Fruit fly (Drosophila melanogaster) whole organism, embryonic: Measurements from ENCODE around the gene Sec10.

Source experiments
- Aef1 ChIP-seq: fragments of 200-800 bp; sonication (Bioruptor generic); IDR thresholded peaks from 3 replicates; pipeline ENCODE4 v1.3.6; 2022; ENCODE audit warnings: missing biosample characterization, missing genetic modification characterization
- Atf-2 ChIP-seq: fragments of 200-800 bp; sonication (Bioruptor generic); optimal IDR thresholded peaks from 2 replicates; lab custom pipeline; 2016; ENCODE audit warnings: missing biosample characterization, missing genetic modification characterization
- CG12104 ChIP-seq: fragments of 200-800 bp; sonication (Bioruptor generic); optimal IDR thresholded peaks from 3 replicates; lab custom pipeline; 2016; ENCODE audit warnings: missing biosample characterization, missing genetic modification characterization
- CG12769 ChIP-seq: fragments of 200-800 bp; sonication (Bioruptor generic); optimal IDR thresholded peaks from 2 replicates; lab custom pipeline; 2019; ENCODE audit warnings: missing biosample characterization, mild to moderate bottlenecking, missing genetic modification characterization, moderate library complexity
- CG14014 ChIP-seq: fragments of 200-800 bp; sonication (Bioruptor generic); IDR thresholded peaks from 2 replicates; pipeline ENCODE4 v1.3.6; 2022; ENCODE audit warnings: missing biosample characterization, missing genetic modification characterization
- CG15073 ChIP-seq: fragments of 200-800 bp; sonication (Bioruptor generic); optimal IDR thresholded peaks from 2 replicates; lab custom pipeline; 2016; ENCODE audit warnings: missing biosample characterization, missing genetic modification characterization
- CG16779 ChIP-seq: fragments of 200-800 bp; sonication (Bioruptor generic); IDR thresholded peaks from 2 replicates; pipeline ENCODE4 v1.3.6; 2022; ENCODE audit warnings: missing biosample characterization, missing genetic modification characterization
- CG16813 ChIP-seq: fragments of 200-800 bp; sonication (Bioruptor generic); IDR thresholded peaks from 3 replicates; pipeline ENCODE4 v1.3.6; 2022; ENCODE audit warnings: missing biosample characterization, missing genetic modification characterization; ENCODE audit not compliant: partially characterized antibody
- CG30020 ChIP-seq: fragments of 200-800 bp; optimal IDR thresholded peaks from 2 replicates; lab custom pipeline; 2019; ENCODE audit warnings: missing biosample characterization, mild to moderate bottlenecking, missing genetic modification characterization, moderate library complexity
- CG30403 ChIP-seq: fragments of 200-800 bp; sonication (Bioruptor generic); optimal IDR thresholded peaks from 3 replicates; lab custom pipeline; 2016; ENCODE audit warnings: missing biosample characterization, missing genetic modification characterization
- CG30431 ChIP-seq: fragments of 200-800 bp; sonication (Bioruptor generic); optimal IDR thresholded peaks from 2 replicates; lab custom pipeline; 2017; ENCODE audit warnings: missing biosample characterization, missing genetic modification characterization
- CG32772 ChIP-seq: fragments of 200-800 bp; sonication (Bioruptor generic); IDR thresholded peaks from 2 replicates; pipeline ENCODE4 v1.3.6; 2022; ENCODE audit warnings: missing biosample characterization, missing genetic modification characterization
- CG3838 ChIP-seq: fragments of 200-800 bp; sonication (Bioruptor generic); optimal IDR thresholded peaks from 3 replicates; lab custom pipeline; 2016; ENCODE audit warnings: missing biosample characterization, missing genetic modification characterization
- CG5245 ChIP-seq: fragments of 200-800 bp; sonication (Bioruptor generic); optimal IDR thresholded peaks from 3 replicates; lab custom pipeline; 2016; ENCODE audit warnings: missing biosample characterization, missing genetic modification characterization
- CG6175 ChIP-seq: fragments of 200-800 bp; sonication (Bioruptor generic); IDR thresholded peaks from 3 replicates; pipeline ENCODE4 v1.3.6; 2022; ENCODE audit warnings: missing biosample characterization, missing genetic modification characterization
- CG6689 ChIP-seq: fragments of 200-800 bp; sonication (Bioruptor generic); IDR thresholded peaks from 2 replicates; pipeline ENCODE4 v1.3.6; 2022; ENCODE audit warnings: missing biosample characterization, missing genetic modification characterization
- CG7987 ChIP-seq: fragments of 200-800 bp; sonication (Bioruptor generic); optimal IDR thresholded peaks from 2 replicates; lab custom pipeline; 2018; ENCODE audit warnings: missing biosample characterization, mild to moderate bottlenecking, missing genetic modification characterization, moderate library complexity
- CkIIα-i1 ChIP-seq: fragments of 200-800 bp; sonication (Bioruptor generic); IDR thresholded peaks from 2 replicates; pipeline ENCODE4 v1.3.6; 2022; ENCODE audit warnings: missing biosample characterization, missing genetic modification characterization
- D ChIP-seq, 2 experiments: fragments of 200-800 bp in 1 of 2; fragments of >200 bp in 1 of 2; sonication (Bioruptor generic) in 1 of 2; optimal IDR thresholded peaks; 2 replicates in 1 of 2; 3 replicates in 1 of 2; lab custom pipeline; 2017; ENCODE audit warnings: mild to moderate bottlenecking in 1 of 2, missing biosample characterization in 1 of 2, missing genetic modification characterization in 1 of 2, missing genetic modification reagents in 1 of 2
- D19A ChIP-seq: fragments of 200-800 bp; optimal IDR thresholded peaks from 3 replicates; lab custom pipeline; 2019; ENCODE audit warnings: missing biosample characterization, mild to moderate bottlenecking, missing genetic modification characterization, moderate library complexity
- Dip3 ChIP-seq: fragments of 200-800 bp; sonication (Bioruptor generic); optimal IDR thresholded peaks from 3 replicates; lab custom pipeline; 2016; ENCODE audit warnings: missing biosample characterization, missing genetic modification characterization
- Drgx ChIP-seq: fragments of 200-800 bp; sonication (Bioruptor generic); IDR thresholded peaks from 2 replicates; pipeline ENCODE4 v1.3.6; 2022; ENCODE audit warnings: missing biosample characterization, missing genetic modification characterization
- E2f1 ChIP-seq: fragments of 200-800 bp; sonication (Bioruptor generic); IDR thresholded peaks from 2 replicates; pipeline ENCODE4 v1.3.6; 2022; ENCODE audit warnings: missing biosample characterization, missing genetic modification characterization
- Ets97D ChIP-seq: fragments of 200-800 bp; sonication (Bioruptor generic); optimal IDR thresholded peaks from 3 replicates; lab custom pipeline; 2016; ENCODE audit warnings: missing biosample characterization, missing genetic modification characterization
- Gug ChIP-seq: fragments of 200-800 bp; sonication (Bioruptor generic); IDR thresholded peaks from 4 replicates; pipeline ENCODE4 v1.3.6; 2022; ENCODE audit warnings: missing biosample characterization, missing genetic modification characterization
- HLH4C ChIP-seq: fragments of 200-800 bp; sonication (Bioruptor generic); IDR thresholded peaks from 3 replicates; pipeline ENCODE4 v1.3.6; 2022; ENCODE audit warnings: missing biosample characterization, missing genetic modification characterization; ENCODE audit not compliant: partially characterized antibody
- MESR4 ChIP-seq: fragments of 200-800 bp; sonication (Bioruptor generic); optimal IDR thresholded peaks from 2 replicates; lab custom pipeline; 2018; ENCODE audit warnings: missing biosample characterization, mild to moderate bottlenecking, missing genetic modification characterization, moderate library complexity
- Optix ChIP-seq: fragments of 200-800 bp; sonication (Bioruptor generic); IDR thresholded peaks from 3 replicates; pipeline ENCODE4 v1.3.6; 2022; ENCODE audit warnings: missing biosample characterization, missing genetic modification characterization
- PHDP ChIP-seq: fragments of 200-800 bp; sonication (Bioruptor generic); optimal IDR thresholded peaks from 3 replicates; lab custom pipeline; 2018; ENCODE audit warnings: missing biosample characterization, mild to moderate bottlenecking, missing genetic modification characterization, moderate library complexity
- Scr ChIP-seq: fragments of 200-800 bp; sonication (Bioruptor generic); IDR thresholded peaks from 2 replicates; pipeline ENCODE4 v1.3.6; 2022; ENCODE audit warnings: missing biosample characterization, missing genetic modification characterization; ENCODE audit not compliant: partially characterized antibody
- Xbp1 ChIP-seq: fragments of 200-800 bp; sonication (Bioruptor generic); optimal IDR thresholded peaks from 3 replicates; lab custom pipeline; 2016; ENCODE audit warnings: missing biosample characterization, mild to moderate bottlenecking, missing genetic modification characterization
- br ChIP-seq: fragments of >200 bp; optimal IDR thresholded peaks from 2 replicates; lab custom pipeline; 2017
- crc ChIP-seq: fragments of 200-800 bp; sonication (Bioruptor generic); optimal IDR thresholded peaks from 2 replicates; lab custom pipeline; 2016; ENCODE audit warnings: missing biosample characterization, missing genetic modification characterization
- dimm ChIP-seq: fragments of 200-800 bp; sonication (Bioruptor generic); IDR thresholded peaks from 2 replicates; pipeline ENCODE4 v1.3.6; 2022; ENCODE audit warnings: missing biosample characterization, missing genetic modification characterization
- exex ChIP-seq: fragments of 200-800 bp; sonication (Bioruptor generic); optimal IDR thresholded peaks from 4 replicates; lab custom pipeline; 2018; ENCODE audit warnings: missing biosample characterization, mild to moderate bottlenecking, missing genetic modification characterization, moderate library complexity
- fu2 ChIP-seq: fragments of 200-800 bp; sonication (Bioruptor generic); optimal IDR thresholded peaks from 2 replicates; lab custom pipeline; 2016; ENCODE audit warnings: missing biosample characterization, missing genetic modification characterization
- gce ChIP-seq: fragments of 200-800 bp; sonication (Bioruptor generic); IDR thresholded peaks from 3 replicates; pipeline ENCODE4 v1.3.6; 2022; ENCODE audit warnings: missing biosample characterization, missing genetic modification characterization
- gro ChIP-seq: fragments of 200-800 bp; sonication (Bioruptor generic); optimal IDR thresholded peaks from 2 replicates; lab custom pipeline; 2016; ENCODE audit warnings: missing biosample characterization, missing genetic modification characterization
- ind ChIP-seq: fragments of 200-800 bp; sonication (Bioruptor generic); optimal IDR thresholded peaks from 3 replicates; lab custom pipeline; 2016; ENCODE audit warnings: missing biosample characterization, missing genetic modification characterization
- jing ChIP-seq: fragments of 200-800 bp; sonication (Bioruptor generic); optimal IDR thresholded peaks from 2 replicates; lab custom pipeline; 2018; ENCODE audit warnings: missing biosample characterization, mild to moderate bottlenecking, missing genetic modification characterization
- jumu ChIP-seq: fragments of 200-800 bp; sonication (Bioruptor generic); optimal IDR thresholded peaks from 3 replicates; lab custom pipeline; 2016; ENCODE audit warnings: missing biosample characterization, missing genetic modification characterization
- lbe ChIP-seq: fragments of 200-800 bp; sonication (Bioruptor generic); optimal IDR thresholded peaks from 2 replicates; lab custom pipeline; 2016; ENCODE audit warnings: missing biosample characterization, mild to moderate bottlenecking, missing genetic modification characterization
- nerfin-1 ChIP-seq: fragments of 200-800 bp; sonication (Bioruptor generic); optimal IDR thresholded peaks from 3 replicates; lab custom pipeline; 2019; ENCODE audit warnings: missing biosample characterization, mild to moderate bottlenecking, missing genetic modification characterization, moderate library complexity
- odd ChIP-seq: fragments of 200-800 bp; sonication (Bioruptor generic); optimal IDR thresholded peaks from 2 replicates; lab custom pipeline; 2017; ENCODE audit warnings: missing biosample characterization, mild to moderate bottlenecking, missing genetic modification characterization
- scrt ChIP-seq: fragments of 200-800 bp; sonication (Bioruptor generic); optimal IDR thresholded peaks from 2 replicates; lab custom pipeline; 2018; ENCODE audit warnings: missing biosample characterization, mild to moderate bottlenecking, missing genetic modification characterization, moderate library complexity
- sob ChIP-seq: fragments of 200-800 bp; sonication (Bioruptor generic); IDR thresholded peaks from 2 replicates; pipeline ENCODE4 v1.3.6; 2022; ENCODE audit warnings: missing biosample characterization, missing genetic modification characterization
- toy ChIP-seq: fragments of 200-800 bp; sonication (Bioruptor generic); IDR thresholded peaks from 2 replicates; pipeline ENCODE4 v1.3.6; 2022; ENCODE audit warnings: missing biosample characterization, missing genetic modification characterization
- yki ChIP-seq: fragments of >200 bp; optimal IDR thresholded peaks from 3 replicates; lab custom pipeline; 2018
- z ChIP-seq: fragments of 200-800 bp; sonication (Bioruptor generic); IDR thresholded peaks from 3 replicates; pipeline ENCODE4 v1.3.6; 2022; ENCODE audit warnings: missing biosample characterization, missing genetic modification characterization
- zen2 ChIP-seq: fragments of 200-800 bp; sonication (Bioruptor generic); IDR thresholded peaks from 3 replicates; pipeline ENCODE4 v1.3.6; 2022; ENCODE audit warnings: missing biosample characterization, missing genetic modification characterization; ENCODE audit not compliant: partially characterized antibody
- zfh1 ChIP-seq: fragments of 200-800 bp; sonication (Bioruptor generic); IDR thresholded peaks from 3 replicates; pipeline ENCODE4 v1.3.6; 2022; ENCODE audit warnings: missing biosample characterization, missing genetic modification characterization

The Sec10 gene

dm6 chr3R:24141013-24141592 lies 6.5 kb downstream of the Sec10 start, which contains the start of gene Kal1 (continued):
- TF ChIP-seq zen2 (GFP tag; lab: Robert Waterston, UW) (no peak), CG7987 (GFP tag; lab: Kevin White, UChicago) (peak; percentile 50), lbe (GFP tag; lab: Kevin White, UChicago) (peak; percentile 96), CG16779 (no peak), odd (peak; percentile 94), CG3838 (GFP tag; lab: Kevin White, UChicago) (no peak), gro (GFP tag; lab: Kevin White, UChicago) (no peak), CG5245 (peak; percentile 85), Atf-2 (GFP tag; lab: Kevin White, UChicago) (peak; percentile 20), z (peak; percentile 60; the same call in 2 of the 3 replicates), br (no peak), CkIIα-i1 (GFP tag; lab: Robert Waterston, UW) (no peak), CG30431 (GFP tag; lab: Kevin White, UChicago) (peak; percentile 81), D (optimal IDR thresholded peaks at IDR 0.05; lab: Kevin White, UChicago) (no peak), D (GFP tag; optimal IDR thresholded peaks at IDR 0.05; lab: Kevin White, UChicago) (peak; percentile 97), nerfin-1 (tag; lab: Kevin White, UChicago) (peak; percentile 91), sob (GFP tag; lab: Robert Waterston, UW) (peak; percentile 90), fu2 (GFP tag; lab: Kevin White, UChicago) (no peak), CG12769 (tag; lab: Kevin White, UChicago) (peak; percentile 88), ind (GFP tag; lab: Kevin White, UChicago) (peak; percentile 82), HLH4C (GFP tag; lab: Robert Waterston, UW) (peak; percentile 39; the same call in 1 of the 3 replicates), E2f1 (GFP tag; lab: Robert Waterston, UW) (peak; percentile 88), zfh1 (GFP tag; lab: Robert Waterston, UW) (peak; percentile 91), gce (GFP tag; lab: Robert Waterston, UW) (peak; percentile 86), CG16813 (GFP tag; lab: Robert Waterston, UW) (no peak), Aef1 (peak; percentile 82), Drgx (GFP tag; lab: Robert Waterston, UW) (peak; percentile 99), Dip3 (GFP tag; lab: Kevin White, UChicago) (no peak), CG32772 (peak; percentile 93), yki (lab: Kevin White, UChicago) (no peak), Xbp1 (GFP tag; lab: Kevin White, UChicago) (peak; percentile 86), Gug (GFP tag; lab: Robert Waterston, UW) (peak; percentile 70; the same call in 2 of the 4 replicates), Ets97D (no peak), dimm (peak; percentile 83), D19A (tag; lab: Kevin White, UChicago) (peak; percentile 93), exex (tag; lab: Kevin White, UChicago) (peak; percentile 56), CG30020 (peak; percentile 64), CG6175 (GFP tag; lab: Robert Waterston, UW) (peak; percentile 58; the same call in 2 of the 3 replicates), jumu (GFP tag; lab: Kevin White, UChicago) (no peak), CG6689 (GFP tag; lab: Robert Waterston, UW) (peak; percentile 91), PHDP (tag; lab: Kevin White, UChicago) (peak; percentile 96), CG12104 (peak; percentile 80), CG30403 (GFP tag; lab: Kevin White, UChicago) (peak; percentile 88), MESR4 (GFP tag; lab: Kevin White, UChicago) (peak; percentile 35), jing (peak; percentile 82), crc (no peak), CG14014 (peak; percentile 83; the same call in 1 of the 2 replicates), scrt (GFP tag; lab: Kevin White, UChicago) (peak; percentile 82), CG15073 (no peak), Optix (peak; percentile 90), toy (GFP tag; lab: Robert Waterston, UW) (peak; percentile 72), Scr (no peak)
